Worm (Caenorhabditis elegans) whole organism, L2 larva: ENCODE data around the gene ZK669.2.

ENCODE experiments used
- ama-1 ChIP-seq: fragments of 150-350 bp; optimal IDR thresholded peaks from 2 replicates; lab custom pipeline; 2018; ENCODE audit warnings: inconsistent platforms
- nhr-237 ChIP-seq: fragments of 150-350 bp; optimal IDR thresholded peaks from 2 replicates; lab custom pipeline; 2014; ENCODE audit warnings: missing biosample characterization, missing genetic modification characterization
- nhr-25 ChIP-seq: fragments of 150-350 bp; sonication (generic microtip); optimal IDR thresholded peaks from 3 replicates; lab custom pipeline; 2014; ENCODE audit warnings: missing biosample characterization, missing genetic modification characterization
- skn-1 ChIP-seq: sonication (generic microtip); optimal IDR thresholded peaks from 2 replicates; lab custom pipeline; 2017; ENCODE audit warnings: missing biosample characterization, missing genetic modification characterization
- unc-39 ChIP-seq: fragments of 150-350 bp; optimal IDR thresholded peaks from 2 replicates; lab custom pipeline; 2014; ENCODE audit warnings: missing biosample characterization, missing genetic modification characterization

ce11 chrII:7892761-7893272, 45.2 kb downstream of the ZK669.2 start, which contains the start of gene ptc-1:
- TF ChIP-seq nhr-25 (tag; lab: Kevin White, UChicago), result no peak
- no peak for TF ChIP-seq skn-1
- no peak for TF ChIP-seq nhr-237 (tag; lab: Kevin White, UChicago)
- no peak for TF ChIP-seq ama-1 (lab: Kevin White, UChicago)
- no peak for TF ChIP-seq unc-39
